4 fruit fly cellular contexts compared by ENCODE assay signal in the genomic region with DNA sequence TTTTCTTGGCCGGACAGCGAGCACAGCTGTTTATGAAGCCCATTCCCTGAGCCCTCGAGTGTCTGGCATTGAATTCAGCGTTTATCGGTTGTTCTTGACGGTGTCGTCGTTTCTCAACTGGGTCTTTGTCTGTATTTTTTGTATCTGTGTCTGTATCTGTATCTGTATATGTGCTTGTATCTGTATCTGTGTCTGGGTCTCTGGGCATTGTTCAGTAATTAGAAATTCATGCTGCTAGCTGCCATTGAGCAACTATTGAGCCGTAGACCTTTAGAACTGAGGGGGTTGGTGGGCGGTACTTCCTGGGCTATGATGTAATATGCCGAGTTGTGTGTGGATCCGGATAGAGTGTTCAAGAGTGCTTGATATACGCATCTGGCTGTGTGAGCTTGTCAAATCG.
A peak's percentile ranks its signal among the peaks of the same experiment; 100 is the strongest.
TF ChIP-seq lines count a peak whose summit lies in the region.

No protein-coding gene starts in this region.

- TF ChIP-seq CTCF in whole organism, embryonic (GFP tag; optimal IDR thresholded peaks at IDR 0.05; lab: Kevin White, UChicago): no peak

TF ChIP-seq in whole organism, embryonic, 481 proteins besides CTCF, POLR2A, EP300 and RAD21:
- TF ChIP-seq ftz-f1 (GFP tag; optimal IDR thresholded peaks at IDR 0.05; lab: Kevin White, UChicago) (peak; percentile 21), CG10543 (GFP tag; optimal IDR thresholded peaks at IDR 0.05; lab: Kevin White, UChicago) (peak; percentile 29), YL-1 (GFP tag; optimal IDR thresholded peaks at IDR 0.05; lab: Kevin White, UChicago) (no peak), Med (GFP tag; lab: Kevin White, UChicago) (peak; percentile 52), abd-A (tag; optimal IDR thresholded peaks at IDR 0.05; lab: Kevin White, UChicago) (peak; percentile 0), Pdp1 (GFP tag; optimal IDR thresholded peaks at IDR 0.05; lab: Kevin White, UChicago) (peak in 1 of 2 experiments; percentile 78), D19A (tag; optimal IDR thresholded peaks at IDR 0.05; lab: Kevin White, UChicago) (peak; percentile 44), CG12769 (tag; optimal IDR thresholded peaks at IDR 0.05; lab: Kevin White, UChicago) (peak; percentile 21), vvl (GFP tag; IDR thresholded peaks at IDR 0.05; lab: Robert Waterston, UW) (peak; percentile 44; the same call in 1 of the 2 replicates), CG6854 (GFP tag; optimal IDR thresholded peaks at IDR 0.05; lab: Kevin White, UChicago) (no peak), Hsf (GFP tag; optimal IDR thresholded peaks at IDR 0.05; lab: Kevin White, UChicago) (no peak), CG9215 (GFP tag; IDR thresholded peaks at IDR 0.05; lab: Robert Waterston, UW) (no peak), cg (GFP tag; optimal IDR thresholded peaks at IDR 0.05; lab: Kevin White, UChicago) (peak; percentile 82), CG15479 (GFP tag; optimal IDR thresholded peaks at IDR 0.05; lab: Kevin White, UChicago) (peak; percentile 35), chinmo (GFP tag; IDR thresholded peaks at IDR 0.05; lab: Robert Waterston, UW; ENCODE audit: partially characterized antibody) (peak; percentile 91), mirr (GFP tag; optimal IDR thresholded peaks at IDR 0.05; lab: Kevin White, UChicago) (peak; percentile 58), Atf3 (GFP tag; optimal IDR thresholded peaks at IDR 0.05; lab: Kevin White, UChicago) (peak; percentile 16)

TF ChIP-seq in whole organism, prepupa, 60 proteins besides CTCF, POLR2A, EP300 and RAD21:
- TF ChIP-seq Sox14 (GFP tag; optimal IDR thresholded peaks at IDR 0.05; lab: Kevin White, UChicago) (peak; percentile 30), Blimp-1 (GFP tag; optimal IDR thresholded peaks at IDR 0.05; lab: Kevin White, UChicago) (no peak)

TF ChIP-seq in whole organism, pupa, 21 proteins besides CTCF, POLR2A, EP300 and RAD21:
- TF ChIP-seq EcR (GFP tag; optimal IDR thresholded peaks at IDR 0.05; lab: Kevin White, UChicago) (peak; percentile 76), Pif1B (GFP tag; optimal IDR thresholded peaks at IDR 0.05; lab: Kevin White, UChicago) (no peak), CG15710 (tag; optimal IDR thresholded peaks at IDR 0.05; lab: Kevin White, UChicago) (no peak)

TF ChIP-seq in whole organism, wandering third instar larva, 38 proteins besides CTCF, POLR2A, EP300 and RAD21:
- TF ChIP-seq CrebA (GFP tag; optimal IDR thresholded peaks at IDR 0.05; lab: Kevin White, UChicago; ENCODE audit: borderline replicate concordance): no peak
- peak; percentile 12 for TF ChIP-seq br (GFP tag; optimal IDR thresholded peaks at IDR 0.05; lab: Kevin White, UChicago)
- TF ChIP-seq sv (GFP tag; optimal IDR thresholded peaks at IDR 0.05; lab: Kevin White, UChicago): no peak
TF ChIP-seq in whole organism, wandering third instar larva: peak in this region for 1.
